Worm (Caenorhabditis elegans) whole organism, L4 larva: ENCODE measurements around the gene pmt-1.

Source experiments
- D1046.2 ChIP-seq: fragments of 200-800 bp; sonication (Bioruptor generic); IDR thresholded peaks from 2 replicates; pipeline ENCODE4 v1.3.6; 2022; ENCODE audit warnings: missing genetic modification characterization, missing compliant biosample characterization
- F10B5.3 ChIP-seq: sonication (generic microtip); optimal IDR thresholded peaks from 2 replicates; lab custom pipeline; 2016; ENCODE audit warnings: mild to moderate bottlenecking, missing genetic modification characterization, missing compliant biosample characterization
- F26F4.8 ChIP-seq: fragments of 200-800 bp; sonication (Bioruptor generic); conservative IDR thresholded peaks from 2 replicates; pipeline ENCODE4 v1.3.6; 2022; ENCODE audit warnings: missing genetic modification characterization, missing compliant biosample characterization
- F37D6.2 ChIP-seq: sonication (generic microtip); optimal IDR thresholded peaks from 2 replicates; lab custom pipeline; 2016; ENCODE audit warnings: mild to moderate bottlenecking, missing genetic modification characterization, missing compliant biosample characterization
- R02D3.7 ChIP-seq: fragments of 150-350 bp; sonication (generic microtip); optimal IDR thresholded peaks from 3 replicates; lab custom pipeline; 2014; ENCODE audit warnings: missing biosample characterization, missing genetic modification characterization
- T20F7.1 ChIP-seq: fragments of 200-800 bp; sonication (Bioruptor generic); optimal IDR thresholded peaks from 2 replicates; lab custom pipeline; 2018; ENCODE audit warnings: mild to moderate bottlenecking, missing genetic modification characterization, missing compliant biosample characterization
- Y48G9A.11 ChIP-seq: fragments of 200-800 bp; sonication (Bioruptor generic); IDR thresholded peaks from 2 replicates; pipeline ENCODE4 v1.3.6; 2022; ENCODE audit warnings: missing genetic modification reagents, missing genetic modification characterization, missing compliant biosample characterization
- Y5F2A.4 ChIP-seq: fragments of 200-800 bp; sonication (Bioruptor generic); optimal IDR thresholded peaks from 2 replicates; lab custom pipeline; 2018; ENCODE audit warnings: mild to moderate bottlenecking, missing genetic modification characterization, missing compliant biosample characterization
- Y75B8A.6 ChIP-seq: fragments of 200-800 bp; sonication (Bioruptor generic); IDR thresholded peaks from 2 replicates; pipeline ENCODE4 v1.3.6; 2022; ENCODE audit warnings: missing genetic modification reagents, missing genetic modification characterization, missing compliant biosample characterization
- ZK546.5 ChIP-seq, 2 experiments: sonication (generic microtip); optimal IDR thresholded peaks; 2 replicates each; lab custom pipeline; 2017; ENCODE audit warnings: missing biosample characterization in 2 of 2, missing genetic modification characterization in 2 of 2
- ceh-20 ChIP-seq: fragments of 200-800 bp; sonication (Bioruptor generic); IDR thresholded peaks from 2 replicates; pipeline ENCODE4 v1.3.6; 2022; ENCODE audit warnings: missing genetic modification reagents, missing genetic modification characterization, missing compliant biosample characterization
- ceh-32 ChIP-seq: sonication (generic microtip); optimal IDR thresholded peaks from 2 replicates; lab custom pipeline; 2016; ENCODE audit warnings: mild to moderate bottlenecking, missing genetic modification characterization, missing compliant biosample characterization; ENCODE audit not compliant: poor library complexity
- ceh-82 ChIP-seq: sonication (generic microtip); optimal IDR thresholded peaks from 2 replicates; lab custom pipeline; 2017; ENCODE audit warnings: missing biosample characterization, missing genetic modification characterization
- ces-1 ChIP-seq: fragments of 150-350 bp; sonication (generic microtip); optimal IDR thresholded peaks from 4 replicates; lab custom pipeline; 2014; ENCODE audit warnings: missing biosample characterization, missing genetic modification reagents, missing genetic modification characterization
- daf-16 ChIP-seq, 3 experiments: sonication (generic microtip); optimal IDR thresholded peaks; 2 replicates each; lab custom pipeline; 2016 to 2017; ENCODE audit warnings: missing genetic modification characterization in 3 of 3, missing genetic modification reagents in 3 of 3, mild to moderate bottlenecking in 2 of 3, missing compliant biosample characterization in 2 of 3, missing biosample characterization in 1 of 3, moderate library complexity in 1 of 3
- daf-8 ChIP-seq: fragments of 200-800 bp; sonication (Bioruptor generic); IDR thresholded peaks from 2 replicates; pipeline ENCODE4 v1.3.6; 2022; ENCODE audit warnings: missing genetic modification characterization, missing compliant biosample characterization
- dmd-6 ChIP-seq: fragments of 200-800 bp; sonication (Bioruptor generic); IDR thresholded peaks from 2 replicates; pipeline ENCODE4 v1.3.6; 2022; ENCODE audit warnings: missing genetic modification reagents, missing genetic modification characterization, missing compliant biosample characterization
- dmd-8 ChIP-seq: fragments of 200-800 bp; sonication (Bioruptor generic); IDR thresholded peaks from 2 replicates; pipeline ENCODE4 v1.3.6; 2022; ENCODE audit warnings: missing genetic modification characterization, missing compliant biosample characterization
- dpl-1 ChIP-seq: fragments of 150-350 bp; optimal IDR thresholded peaks from 2 replicates; lab custom pipeline; 2014; ENCODE audit warnings: missing biosample characterization, missing genetic modification reagents, missing genetic modification characterization
- egl-27 ChIP-seq: sonication (generic microtip); optimal IDR thresholded peaks from 3 replicates; lab custom pipeline; 2017; ENCODE audit warnings: missing biosample characterization, missing genetic modification reagents, missing genetic modification characterization
- fos-1 ChIP-seq: fragments of 150-350 bp; optimal IDR thresholded peaks from 2 replicates; lab custom pipeline; 2014; ENCODE audit warnings: missing biosample characterization, missing genetic modification characterization
- gei-8 ChIP-seq: fragments of 200-800 bp; sonication (Bioruptor generic); optimal IDR thresholded peaks from 2 replicates; lab custom pipeline; 2018; ENCODE audit warnings: mild to moderate bottlenecking, missing genetic modification characterization, missing compliant biosample characterization
- lim-7 ChIP-seq: fragments of 200-800 bp; sonication (Bioruptor generic); IDR thresholded peaks from 2 replicates; pipeline ENCODE4 v1.3.6; 2022; ENCODE audit warnings: missing genetic modification characterization, missing compliant biosample characterization
- lin-1 ChIP-seq: fragments of 200-800 bp; sonication (Bioruptor generic); IDR thresholded peaks from 2 replicates; pipeline ENCODE4 v1.3.6; 2022; ENCODE audit warnings: missing genetic modification reagents, missing genetic modification characterization, missing compliant biosample characterization
- lir-3 ChIP-seq: sonication (generic microtip); optimal IDR thresholded peaks from 2 replicates; lab custom pipeline; 2016; ENCODE audit warnings: mild to moderate bottlenecking, missing genetic modification characterization, missing compliant biosample characterization
- madf-5 ChIP-seq, 2 experiments: fragments of 200-800 bp; sonication (Bioruptor generic); IDR thresholded peaks; 2 replicates each; pipeline ENCODE4 v1.3.6; 2022; ENCODE audit warnings: missing compliant biosample characterization in 2 of 2, missing genetic modification characterization in 2 of 2
- madf-9 ChIP-seq: fragments of 200-800 bp; sonication (Bioruptor generic); conservative IDR thresholded peaks from 2 replicates; pipeline ENCODE4 v1.3.6; 2022; ENCODE audit warnings: missing genetic modification reagents, missing genetic modification characterization, missing compliant biosample characterization
- mdl-1 ChIP-seq, 2 experiments: fragments of 150-350 bp in 1 of 2; sonication (generic microtip) in 1 of 2; optimal IDR thresholded peaks; 2 replicates each; lab custom pipeline; 2014 to 2017; ENCODE audit warnings: missing biosample characterization in 2 of 2, missing genetic modification characterization in 2 of 2
- mdt-29 ChIP-seq: fragments of 200-800 bp; sonication (Bioruptor generic); IDR thresholded peaks from 2 replicates; pipeline ENCODE4 v1.3.6; 2022; ENCODE audit warnings: missing genetic modification reagents, missing genetic modification characterization, missing compliant biosample characterization
- mes-2 ChIP-seq: sonication (generic microtip); optimal IDR thresholded peaks from 2 replicates; lab custom pipeline; 2016; ENCODE audit warnings: missing genotype, mild to moderate bottlenecking, missing genetic modification characterization, missing compliant biosample characterization; ENCODE audit not compliant: poor library complexity, severe bottlenecking
- mxl-2 ChIP-seq: fragments of 200-800 bp; sonication (Bioruptor generic); conservative IDR thresholded peaks from 2 replicates; pipeline ENCODE4 v1.3.6; 2022; ENCODE audit warnings: missing genetic modification reagents, missing genetic modification characterization, missing compliant biosample characterization
- nhr-10 ChIP-seq: fragments of 150-350 bp; optimal IDR thresholded peaks from 2 replicates; lab custom pipeline; 2014; ENCODE audit warnings: missing biosample characterization, missing genetic modification characterization
- nhr-11 ChIP-seq: fragments of 150-350 bp; optimal IDR thresholded peaks from 2 replicates; lab custom pipeline; 2014; ENCODE audit warnings: missing biosample characterization, missing genetic modification characterization
- nhr-25 ChIP-seq: sonication (generic microtip); optimal IDR thresholded peaks from 2 replicates; lab custom pipeline; 2017; ENCODE audit warnings: missing genetic modification characterization, mild to moderate bottlenecking, missing compliant biosample characterization, antibody characterized with exemption, moderate library complexity, borderline replicate concordance; ENCODE audit not compliant: insufficient read depth
- nhr-41 ChIP-seq: fragments of 200-800 bp; sonication (Bioruptor generic); IDR thresholded peaks from 2 replicates; pipeline ENCODE4 v1.3.6; 2022; ENCODE audit warnings: missing genetic modification reagents, missing genetic modification characterization, missing compliant biosample characterization
- nhr-77 ChIP-seq: fragments of 150-350 bp; optimal IDR thresholded peaks from 2 replicates; lab custom pipeline; 2014; ENCODE audit warnings: missing biosample characterization, missing genetic modification characterization
- pha-4 ChIP-seq, 2 experiments: fragments of 150-350 bp in 1 of 2; fragments of 200-800 bp in 1 of 2; sonication (Bioruptor generic) in 1 of 2; IDR thresholded peaks in 1 of 2; optimal IDR thresholded peaks in 1 of 2; 2 replicates each; pipeline versions ENCODE4 v1.3.6 to Lab custom; 2014 to 2022; ENCODE audit warnings: missing genetic modification characterization in 2 of 2, missing genetic modification reagents in 2 of 2, missing biosample characterization in 1 of 2, missing compliant biosample characterization in 1 of 2
- sdz-12 ChIP-seq: fragments of 200-800 bp; sonication (Bioruptor generic); optimal IDR thresholded peaks from 2 replicates; lab custom pipeline; 2018; ENCODE audit warnings: mild to moderate bottlenecking, missing genetic modification characterization, missing compliant biosample characterization
- set-16 ChIP-seq: fragments of 200-800 bp; sonication (Bioruptor generic); IDR thresholded peaks from 2 replicates; pipeline ENCODE4 v1.3.6; 2022; ENCODE audit warnings: missing genetic modification reagents, missing genetic modification characterization, missing compliant biosample characterization
- skn-1 ChIP-seq: fragments of 150-350 bp; optimal IDR thresholded peaks from 2 replicates; lab custom pipeline; 2014; ENCODE audit warnings: missing biosample characterization, missing genetic modification characterization
- snpc-1.2 ChIP-seq: fragments of 200-800 bp; sonication (Bioruptor generic); IDR thresholded peaks from 2 replicates; pipeline ENCODE4 v1.3.6; 2022; ENCODE audit warnings: missing genetic modification reagents, missing genetic modification characterization, missing compliant biosample characterization
- spr-1 ChIP-seq: sonication (generic microtip); optimal IDR thresholded peaks from 2 replicates; lab custom pipeline; 2016; ENCODE audit warnings: mild to moderate bottlenecking, missing genetic modification characterization, missing compliant biosample characterization
- spr-3 ChIP-seq: fragments of 200-800 bp; sonication (Bioruptor generic); optimal IDR thresholded peaks from 2 replicates; lab custom pipeline; 2018; ENCODE audit warnings: mild to moderate bottlenecking, missing genetic modification characterization, missing compliant biosample characterization
- unc-130 ChIP-seq: sonication (generic microtip); optimal IDR thresholded peaks from 2 replicates; lab custom pipeline; 2016; ENCODE audit warnings: missing genetic modification reagents, missing genetic modification characterization, missing compliant biosample characterization
- zag-1 ChIP-seq: fragments of 150-350 bp; optimal IDR thresholded peaks from 2 replicates; lab custom pipeline; 2014; ENCODE audit warnings: missing biosample characterization, missing genetic modification characterization
- zfp-2 ChIP-seq: sonication (generic microtip); optimal IDR thresholded peaks from 2 replicates; lab custom pipeline; 2016; ENCODE audit warnings: mild to moderate bottlenecking, missing genetic modification characterization, missing compliant biosample characterization
- zip-11 ChIP-seq: fragments of 200-800 bp; sonication (Bioruptor generic); IDR thresholded peaks from 2 replicates; pipeline ENCODE4 v1.3.6; 2022; ENCODE audit warnings: missing genetic modification characterization, missing compliant biosample characterization
- ztf-11 ChIP-seq: fragments of 150-350 bp; optimal IDR thresholded peaks from 2 replicates; lab custom pipeline; 2014; ENCODE audit warnings: missing biosample characterization, missing genetic modification characterization
- ztf-7 ChIP-seq: fragments of 150-350 bp; optimal IDR thresholded peaks from 2 replicates; lab custom pipeline; 2014; ENCODE audit warnings: missing biosample characterization, missing genetic modification characterization

The pmt-1 gene

ce11 chrII:5292226-5292752 is 10.0 kb upstream of the pmt-1 start, which contains the start of gene ZK622.4 (continued):
- TF ChIP-seq nhr-11 = no peak
- peak; percentile 79; the same call in 1 of the 2 replicates for TF ChIP-seq D1046.2 (GFP tag; lab: Robert Waterston, UW)
- no peak for TF ChIP-seq ceh-32
- TF ChIP-seq ZK546.5 (tag; optimal IDR thresholded peaks at IDR 0.05; lab: Kevin White, UChicago) = no peak
- no peak for TF ChIP-seq ztf-11 (tag; lab: Kevin White, UChicago)
- peak; percentile 6 for TF ChIP-seq sdz-12 (GFP tag; lab: Kevin White, UChicago)
- peak in 1 of 2 experiments; percentile 22 for TF ChIP-seq mdl-1 (tag; optimal IDR thresholded peaks at IDR 0.05; lab: Kevin White, UChicago)
- TF ChIP-seq daf-16 (GFP tag; optimal IDR thresholded peaks at IDR 0.05; lab: Kevin White, UChicago) = peak; percentile 15 to 79
- peak; percentile 66 for TF ChIP-seq daf-16 (tag; optimal IDR thresholded peaks at IDR 0.05; lab: Kevin White, UChicago)
- no peak for TF ChIP-seq nhr-25 (tag; lab: Kevin White, UChicago)
- TF ChIP-seq mes-2 (tag; lab: Kevin White, UChicago) = peak; percentile 72
- peak; percentile 88 for TF ChIP-seq pha-4 (GFP tag; IDR thresholded peaks at IDR 0.05; lab: Robert Waterston, UW)
- no peak for TF ChIP-seq pha-4 (tag; optimal IDR thresholded peaks at IDR 0.05; lab: Kevin White, UChicago)
- peak; percentile 70; the same call in 1 of the 2 replicates for TF ChIP-seq F26F4.8 (GFP tag; lab: Robert Waterston, UW)
- 0 out of 2 replicates have a peak, but pooled peaks have one; percentile 30 for TF ChIP-seq ceh-20 (GFP tag; lab: Robert Waterston, UW)
- TF ChIP-seq Y5F2A.4 (GFP tag; lab: Kevin White, UChicago) = peak; percentile 14
- peak; percentile 82 for TF ChIP-seq zip-11 (GFP tag; lab: Robert Waterston, UW)
- TF ChIP-seq spr-3 (GFP tag; lab: Kevin White, UChicago) = peak; percentile 45
- peak; percentile 78 for TF ChIP-seq snpc-1.2 (GFP tag; lab: Robert Waterston, UW)
- TF ChIP-seq madf-9 = peak; percentile 29; the same call in 1 of the 2 replicates
- TF ChIP-seq T20F7.1 (GFP tag; lab: Kevin White, UChicago) = peak; percentile 28
- 0 out of 2 replicates have a peak, but pooled peaks have one; percentile 26 for TF ChIP-seq lin-1 (GFP tag; lab: Robert Waterston, UW)
- TF ChIP-seq Y48G9A.11 (GFP tag; lab: Robert Waterston, UW) = 0 out of 2 replicates have a peak, but pooled peaks have one; percentile 38
- TF ChIP-seq nhr-10 (tag; lab: Kevin White, UChicago) = no peak
- no peak for TF ChIP-seq F10B5.3 (tag; lab: Kevin White, UChicago)
- TF ChIP-seq F37D6.2 (tag; lab: Kevin White, UChicago) = peak; percentile 26
- TF ChIP-seq ces-1 (GFP tag; lab: Kevin White, UChicago) = no peak
- TF ChIP-seq dmd-8 (GFP tag; lab: Robert Waterston, UW) = peak; percentile 92
- no peak for TF ChIP-seq daf-8 (GFP tag; lab: Robert Waterston, UW)
- peak; percentile 40 for TF ChIP-seq unc-130 (GFP tag; lab: Kevin White, UChicago)
- peak; percentile 96 for TF ChIP-seq lim-7 (GFP tag; lab: Robert Waterston, UW)
- TF ChIP-seq dpl-1 (GFP tag; lab: Kevin White, UChicago) = peak; percentile 40
- no peak for TF ChIP-seq Y75B8A.6 (GFP tag; lab: Robert Waterston, UW)
- TF ChIP-seq mdt-29 (GFP tag; lab: Robert Waterston, UW) = peak; percentile 52; the same call in 1 of the 2 replicates
- 0 out of 2 replicates have a peak, but pooled peaks have one; percentile 15 for TF ChIP-seq nhr-41 (GFP tag; lab: Robert Waterston, UW)
- TF ChIP-seq madf-5 (GFP tag; IDR thresholded peaks at IDR 0.05; lab: Robert Waterston, UW) = peak; percentile 41 to 80; a peak in 1 of 4 replicates
- no peak for TF ChIP-seq nhr-77 (tag; lab: Kevin White, UChicago)
- TF ChIP-seq R02D3.7 (tag; lab: Kevin White, UChicago) = no peak
- TF ChIP-seq skn-1 (tag; lab: Kevin White, UChicago) = no peak
- peak; percentile 38 for TF ChIP-seq lir-3 (tag; lab: Kevin White, UChicago)
- TF ChIP-seq ceh-82 (tag; lab: Kevin White, UChicago) = no peak
- peak; percentile 35 for TF ChIP-seq ztf-7 (tag; lab: Kevin White, UChicago)
- no peak for TF ChIP-seq mxl-2
- TF ChIP-seq fos-1 = no peak
- peak; percentile 32; the same call in 1 of the 2 replicates for TF ChIP-seq dmd-6
- TF ChIP-seq gei-8 = peak; percentile 80
- no peak for TF ChIP-seq egl-27 (tag; lab: Kevin White, UChicago)
- no peak for TF ChIP-seq set-16
- no peak for TF ChIP-seq zag-1 (tag; lab: Kevin White, UChicago)
- peak; percentile 50 for TF ChIP-seq spr-1 (tag; lab: Kevin White, UChicago)
- no peak for TF ChIP-seq zfp-2 (tag; lab: Kevin White, UChicago)
